Fruit fly (Drosophila melanogaster): ENCODE data around the gene CG13901.

The CG13901 gene

DNA sequence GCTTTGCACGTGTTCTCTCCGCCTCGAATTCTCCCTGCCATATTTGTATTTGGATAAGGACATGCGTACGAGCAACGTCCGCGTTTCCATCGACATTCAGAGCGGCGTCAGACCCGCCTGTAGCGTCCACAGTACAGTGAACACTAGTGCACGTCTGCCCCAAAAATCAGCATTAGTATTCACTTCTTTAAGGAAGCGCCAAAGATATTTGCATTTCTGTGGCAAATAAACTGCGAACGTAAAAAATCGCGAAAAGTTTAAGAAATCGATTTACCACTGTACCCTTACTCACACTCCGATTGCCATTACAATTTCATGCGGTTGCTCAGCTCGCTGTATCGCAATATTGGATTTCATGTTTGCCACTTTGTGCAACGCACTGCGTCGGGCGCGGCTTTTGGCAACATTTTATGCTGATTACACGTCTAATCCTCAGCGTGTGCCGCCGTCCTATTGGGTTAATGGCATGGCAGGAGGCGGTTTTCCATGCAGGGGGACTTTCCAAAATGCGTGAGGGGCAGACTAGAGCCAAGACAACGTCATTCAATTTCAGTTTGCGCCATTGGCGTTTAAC lies 34.8 kb downstream of the CG13901 start (continued):
- TF ChIP-seq CG10462 (GFP tag; optimal IDR thresholded peaks at IDR 0.05), result peak; percentile 63
- TF ChIP-seq CG6683 (GFP tag; optimal IDR thresholded peaks at IDR 0.05), result peak; percentile 75
- TF ChIP-seq CG15479 (GFP tag; optimal IDR thresholded peaks at IDR 0.05), result peak; percentile 59
- peak; percentile 94 for TF ChIP-seq sisA (GFP tag; IDR thresholded peaks at IDR 0.05)
- peak; percentile 91 for TF ChIP-seq tup (GFP tag; optimal IDR thresholded peaks at IDR 0.05)
- TF ChIP-seq CG15696 (tag; optimal IDR thresholded peaks at IDR 0.05), result peak; percentile 71
- peak; percentile 93 for TF ChIP-seq sob (GFP tag; IDR thresholded peaks at IDR 0.05)
- TF ChIP-seq abd-A (tag; optimal IDR thresholded peaks at IDR 0.05), result peak; percentile 70
- no peak for TF ChIP-seq CG7271 (tag; optimal IDR thresholded peaks at IDR 0.05)
- peak; percentile 76 for TF ChIP-seq dm (GFP tag; optimal IDR thresholded peaks at IDR 0.05)
- peak; percentile 83 for TF ChIP-seq NC2β (GFP tag; optimal IDR thresholded peaks at IDR 0.05)
- TF ChIP-seq CG10366 (GFP tag; IDR thresholded peaks at IDR 0.05), result peak; percentile 93
- TF ChIP-seq CG15601 (tag; optimal IDR thresholded peaks at IDR 0.05), result peak; percentile 81
- TF ChIP-seq emc (GFP tag; optimal IDR thresholded peaks at IDR 0.05), result peak; percentile 68
- peak; percentile 54 for TF ChIP-seq slou (GFP tag; optimal IDR thresholded peaks at IDR 0.05)
- TF ChIP-seq gsb (GFP tag; IDR thresholded peaks at IDR 0.05), result peak; percentile 68
- no peak for TF ChIP-seq pzg (GFP tag; optimal IDR thresholded peaks at IDR 0.05)
- peak; percentile 91 for TF ChIP-seq ranshi (GFP tag; IDR thresholded peaks at IDR 0.05)
- peak; percentile 82 for TF ChIP-seq CG14667 (GFP tag; IDR thresholded peaks at IDR 0.05)
- peak; percentile 67 for TF ChIP-seq Bteb2 (GFP tag; optimal IDR thresholded peaks at IDR 0.05)
- TF ChIP-seq dmrt99B (tag; optimal IDR thresholded peaks at IDR 0.05), result peak; percentile 88
- TF ChIP-seq CG9727 (GFP tag; optimal IDR thresholded peaks at IDR 0.05), result peak; percentile 74
- TF ChIP-seq stwl (tag; optimal IDR thresholded peaks at IDR 0.05), result peak; percentile 18
- TF ChIP-seq CG9932 (GFP tag; IDR thresholded peaks at IDR 0.05), result peak; percentile 91
- TF ChIP-seq CG2116 (GFP tag; optimal IDR thresholded peaks at IDR 0.05), result peak; percentile 36
- TF ChIP-seq CG10431 (GFP tag; optimal IDR thresholded peaks at IDR 0.05), result peak; percentile 57
- TF ChIP-seq hbn (GFP tag; IDR thresholded peaks at IDR 0.05; ENCODE audit: partially characterized antibody), result no peak
- TF ChIP-seq C15 (GFP tag; IDR thresholded peaks at IDR 0.05), result peak; percentile 82
- TF ChIP-seq GATAe (GFP tag; conservative IDR thresholded peaks at IDR 0.05), result no peak
- peak; percentile 30; the same call in 1 of the 2 replicates for TF ChIP-seq Dref (GFP tag; IDR thresholded peaks at IDR 0.05)
- TF ChIP-seq pan (optimal IDR thresholded peaks at IDR 0.05), result no peak
- peak in 1 of 2 experiments; percentile 92 for TF ChIP-seq pan (GFP tag; optimal IDR thresholded peaks at IDR 0.05 in 1 of 2, IDR thresholded peaks at IDR 0.05 in 1 of 2)
- TF ChIP-seq CG12769 (tag; optimal IDR thresholded peaks at IDR 0.05), result peak; percentile 96
- TF ChIP-seq tin (GFP tag; optimal IDR thresholded peaks at IDR 0.05), result peak; percentile 88
- peak; percentile 88 for TF ChIP-seq scrt (GFP tag; optimal IDR thresholded peaks at IDR 0.05)
- peak; percentile 78 for TF ChIP-seq kay (GFP tag; optimal IDR thresholded peaks at IDR 0.05)
- peak; percentile 96 for TF ChIP-seq CG1603 (tag; optimal IDR thresholded peaks at IDR 0.05)
- TF ChIP-seq PHDP (tag; optimal IDR thresholded peaks at IDR 0.05), result peak; percentile 87
- TF ChIP-seq Hr78 (GFP tag; optimal IDR thresholded peaks at IDR 0.05), result peak in 1 of 2 experiments; percentile 56
- peak; percentile 70 for TF ChIP-seq run (tag; optimal IDR thresholded peaks at IDR 0.05)
- peak; percentile 93 for TF ChIP-seq CG34422 (GFP tag; IDR thresholded peaks at IDR 0.05)
- TF ChIP-seq HHEX (GFP tag; optimal IDR thresholded peaks at IDR 0.05), result peak; percentile 85
- peak; percentile 85 for TF ChIP-seq BtbVII (GFP tag; optimal IDR thresholded peaks at IDR 0.05)
- peak; percentile 83 for TF ChIP-seq CG8924 (tag; optimal IDR thresholded peaks at IDR 0.05)
- TF ChIP-seq Dek (tag; optimal IDR thresholded peaks at IDR 0.05), result peak; percentile 86
- TF ChIP-seq Mrtf (GFP tag; IDR thresholded peaks at IDR 0.05), result peak; percentile 89
- TF ChIP-seq CTCF (GFP tag; optimal IDR thresholded peaks at IDR 0.05), result peak; percentile 3
- peak; percentile 74 for TF ChIP-seq bowl (GFP tag; IDR thresholded peaks at IDR 0.05)
- no peak for TF ChIP-seq Stat92E (GFP tag; optimal IDR thresholded peaks at IDR 0.05)
- TF ChIP-seq Nf-YA (GFP tag; IDR thresholded peaks at IDR 0.05), result peak; percentile 77

Data from whole organism, embryonic.